Worm (Caenorhabditis elegans): ENCODE data around the gene srb-5.

DNA sequence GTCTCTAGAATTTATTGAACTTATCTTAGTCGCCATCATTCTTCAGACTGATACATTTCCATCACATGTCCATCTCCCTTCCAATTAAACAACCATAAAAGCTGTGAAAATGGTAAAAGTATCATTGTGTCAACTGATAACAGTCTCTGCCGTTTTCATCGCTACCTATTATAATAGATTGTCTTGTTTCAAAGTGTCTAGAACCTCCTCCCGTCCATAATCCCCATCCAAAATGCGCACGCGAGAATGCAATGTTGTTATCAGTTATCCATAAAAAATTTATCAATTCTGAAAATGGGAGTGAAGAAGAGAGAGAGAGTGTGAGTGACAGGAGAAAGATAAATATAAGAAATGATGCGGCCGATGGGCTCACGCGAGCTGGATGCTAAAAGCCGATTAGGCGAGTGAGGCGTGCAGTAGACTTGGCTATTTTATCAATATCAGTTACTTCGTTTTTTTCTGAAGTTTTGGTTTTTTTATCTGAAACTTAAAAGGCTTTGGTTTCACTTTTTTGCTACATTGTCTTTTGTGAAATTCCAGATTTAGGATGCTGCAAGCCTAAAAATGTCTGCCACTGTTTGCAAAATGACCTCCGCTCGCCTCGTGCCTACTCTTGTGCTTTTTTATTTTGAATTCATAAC is 38.9 kb upstream of the srb-5 start:
- TF ChIP-seq snpc-4 (tag; optimal IDR thresholded peaks at IDR 0.05) = no peak
- TF ChIP-seq sea-2 (GFP tag; optimal IDR thresholded peaks at IDR 0.05) = no peak
- no peak for TF ChIP-seq nhr-11 (tag; optimal IDR thresholded peaks at IDR 0.05)
- TF ChIP-seq skn-1 (tag; optimal IDR thresholded peaks at IDR 0.05) = no peak
- no peak for TF ChIP-seq nhr-76 (tag; optimal IDR thresholded peaks at IDR 0.05)
- TF ChIP-seq fos-1 (tag; optimal IDR thresholded peaks at IDR 0.05) = no peak
- TF ChIP-seq unc-62 (GFP tag; optimal IDR thresholded peaks at IDR 0.05) = no peak
